Worm (Caenorhabditis elegans) whole organism, L4 larva: ENCODE data around the gene clec-26.
A peak's percentile ranks its signal among the peaks of the same experiment; 100 is the strongest.

Source experiments
- D1046.2 ChIP-seq: fragments of 200-800 bp; sonication (Bioruptor generic); IDR thresholded peaks from 2 replicates; pipeline ENCODE4 v1.3.6; 2022; ENCODE audit warnings: missing genetic modification characterization, missing compliant biosample characterization
- F37D6.2 ChIP-seq: sonication (generic microtip); optimal IDR thresholded peaks from 2 replicates; lab custom pipeline; 2016; ENCODE audit warnings: mild to moderate bottlenecking, missing genetic modification characterization, missing compliant biosample characterization
- F44E2.7 ChIP-seq: fragments of 200-800 bp; sonication (Bioruptor generic); IDR thresholded peaks from 2 replicates; pipeline ENCODE4 v2.1.2; 2022; ENCODE audit warnings: missing genetic modification characterization, missing compliant biosample characterization
- R02D3.7 ChIP-seq: fragments of 150-350 bp; sonication (generic microtip); optimal IDR thresholded peaks from 3 replicates; lab custom pipeline; 2014; ENCODE audit warnings: missing biosample characterization, missing genetic modification characterization
- T26A8.4 ChIP-seq: fragments of 200-800 bp; sonication (Bioruptor generic); IDR thresholded peaks from 2 replicates; pipeline ENCODE4 v1.3.6; 2022; ENCODE audit warnings: missing genetic modification characterization, missing compliant biosample characterization
- Y105C5A.15 ChIP-seq: fragments of 200-800 bp; sonication (Bioruptor generic); IDR thresholded peaks from 2 replicates; pipeline ENCODE4 v1.3.6; 2022; ENCODE audit warnings: missing genetic modification characterization, missing compliant biosample characterization
- aha-1 ChIP-seq: fragments of 150-350 bp; peaks from one replicate; lab custom pipeline; 2014; ENCODE audit warnings: missing biosample characterization, missing genetic modification characterization
- arid-1 ChIP-seq: fragments of 200-800 bp; sonication (Bioruptor generic); conservative IDR thresholded peaks from 2 replicates; pipeline ENCODE4 v1.3.6; 2022; ENCODE audit warnings: missing genetic modification reagents, missing genetic modification characterization, missing compliant biosample characterization
- attf-4 ChIP-seq: sonication (generic microtip); optimal IDR thresholded peaks from 3 replicates; lab custom pipeline; 2017; ENCODE audit warnings: missing biosample characterization, missing genetic modification characterization
- ceh-28 ChIP-seq: fragments of 150-350 bp; optimal IDR thresholded peaks from 2 replicates; lab custom pipeline; 2014; ENCODE audit warnings: missing biosample characterization, missing genetic modification reagents, missing genetic modification characterization
- ceh-32 ChIP-seq: sonication (generic microtip); optimal IDR thresholded peaks from 2 replicates; lab custom pipeline; 2016; ENCODE audit warnings: mild to moderate bottlenecking, missing genetic modification characterization, missing compliant biosample characterization; ENCODE audit not compliant: poor library complexity
- ceh-62 ChIP-seq: sonication (generic microtip); optimal IDR thresholded peaks from 2 replicates; lab custom pipeline; 2017; ENCODE audit warnings: missing biosample characterization, missing genetic modification characterization
- ces-1 ChIP-seq: fragments of 150-350 bp; sonication (generic microtip); optimal IDR thresholded peaks from 4 replicates; lab custom pipeline; 2014; ENCODE audit warnings: missing biosample characterization, missing genetic modification reagents, missing genetic modification characterization
- ctbp-1 ChIP-seq: fragments of 200-800 bp; sonication (Bioruptor generic); IDR thresholded peaks from 2 replicates; pipeline ENCODE4 v1.3.6; 2022; ENCODE audit warnings: missing genetic modification reagents, missing genetic modification characterization, missing compliant biosample characterization
- daf-16 ChIP-seq, 3 experiments: sonication (generic microtip); optimal IDR thresholded peaks; 2 replicates each; lab custom pipeline; 2016 to 2017; ENCODE audit warnings: missing genetic modification characterization in 3 of 3, missing genetic modification reagents in 3 of 3, mild to moderate bottlenecking in 2 of 3, missing compliant biosample characterization in 2 of 3, missing biosample characterization in 1 of 3, moderate library complexity in 1 of 3
- daf-19 ChIP-seq: fragments of 200-800 bp; sonication (Bioruptor generic); conservative IDR thresholded peaks from 2 replicates; pipeline ENCODE4 v1.3.6; 2022; ENCODE audit warnings: missing genetic modification characterization, missing compliant biosample characterization
- dpl-1 ChIP-seq: fragments of 150-350 bp; optimal IDR thresholded peaks from 2 replicates; lab custom pipeline; 2014; ENCODE audit warnings: missing biosample characterization, missing genetic modification reagents, missing genetic modification characterization
- gei-8 ChIP-seq: fragments of 200-800 bp; sonication (Bioruptor generic); optimal IDR thresholded peaks from 2 replicates; lab custom pipeline; 2018; ENCODE audit warnings: mild to moderate bottlenecking, missing genetic modification characterization, missing compliant biosample characterization
- hif-1 ChIP-seq, 2 experiments: sonication (generic microtip); optimal IDR thresholded peaks; 2 replicates each; lab custom pipeline; 2016 to 2017; ENCODE audit warnings: missing compliant biosample characterization in 2 of 2, missing genetic modification characterization in 2 of 2, missing genetic modification reagents in 2 of 2, missing genotype in 2 of 2, mild to moderate bottlenecking in 1 of 2
- hlh-11 ChIP-seq: fragments of 200-800 bp; sonication (Bioruptor generic); optimal IDR thresholded peaks from 2 replicates; lab custom pipeline; 2018; ENCODE audit warnings: mild to moderate bottlenecking, missing genetic modification characterization, missing compliant biosample characterization
- hlh-30 ChIP-seq: sonication (generic microtip); optimal IDR thresholded peaks from 2 replicates; lab custom pipeline; 2017; ENCODE audit warnings: antibody characterized with exemption, mild to moderate bottlenecking, missing genetic modification characterization, missing compliant biosample characterization; ENCODE audit not compliant: insufficient read depth
- hmg-1.1 ChIP-seq: fragments of 200-800 bp; sonication (Bioruptor generic); IDR thresholded peaks from 2 replicates; pipeline ENCODE4 v1.3.6; 2022; ENCODE audit warnings: missing genetic modification reagents, missing genetic modification characterization, missing compliant biosample characterization
- lin-15B ChIP-seq: fragments of 150-350 bp; sonication (generic microtip); optimal IDR thresholded peaks from 3 replicates; lab custom pipeline; 2014; ENCODE audit warnings: missing biosample characterization, missing genetic modification characterization
- lsy-2 ChIP-seq, 2 experiments: fragments of 150-350 bp in 1 of 2; sonication (generic microtip) in 1 of 2; optimal IDR thresholded peaks; 2 replicates each; lab custom pipeline; 2014 to 2017; ENCODE audit warnings: missing biosample characterization in 2 of 2, missing genetic modification characterization in 2 of 2
- mdl-1 ChIP-seq, 2 experiments: fragments of 150-350 bp in 1 of 2; sonication (generic microtip) in 1 of 2; optimal IDR thresholded peaks; 2 replicates each; lab custom pipeline; 2014 to 2017; ENCODE audit warnings: missing biosample characterization in 2 of 2, missing genetic modification characterization in 2 of 2
- mdt-29 ChIP-seq: fragments of 200-800 bp; sonication (Bioruptor generic); IDR thresholded peaks from 2 replicates; pipeline ENCODE4 v1.3.6; 2022; ENCODE audit warnings: missing genetic modification reagents, missing genetic modification characterization, missing compliant biosample characterization
- mes-2 ChIP-seq: sonication (generic microtip); optimal IDR thresholded peaks from 2 replicates; lab custom pipeline; 2016; ENCODE audit warnings: missing genotype, mild to moderate bottlenecking, missing genetic modification characterization, missing compliant biosample characterization; ENCODE audit not compliant: poor library complexity, severe bottlenecking
- mxl-3 ChIP-seq: fragments of 200-800 bp; sonication (Bioruptor generic); optimal IDR thresholded peaks from 2 replicates; lab custom pipeline; 2018; ENCODE audit warnings: mild to moderate bottlenecking, missing genetic modification characterization, missing compliant biosample characterization
- nhr-10 ChIP-seq: fragments of 150-350 bp; optimal IDR thresholded peaks from 2 replicates; lab custom pipeline; 2014; ENCODE audit warnings: missing biosample characterization, missing genetic modification characterization
- nhr-237 ChIP-seq: sonication (generic microtip); optimal IDR thresholded peaks from 2 replicates; lab custom pipeline; 2017; ENCODE audit warnings: missing biosample characterization, missing genetic modification characterization
- nhr-28 ChIP-seq: fragments of 150-350 bp; optimal IDR thresholded peaks from 2 replicates; lab custom pipeline; 2014; ENCODE audit warnings: missing biosample characterization, missing genetic modification characterization
- nhr-48 ChIP-seq: sonication (generic microtip); optimal IDR thresholded peaks from 2 replicates; lab custom pipeline; 2016; ENCODE audit warnings: mild to moderate bottlenecking, missing genetic modification characterization, missing compliant biosample characterization
- nhr-76 ChIP-seq: fragments of 150-350 bp; optimal IDR thresholded peaks from 2 replicates; lab custom pipeline; 2014; ENCODE audit warnings: missing biosample characterization, missing genetic modification characterization
- php-3 ChIP-seq: fragments of 200-800 bp; sonication (Bioruptor generic); IDR thresholded peaks from 2 replicates; pipeline ENCODE4 v1.3.6; 2022; ENCODE audit warnings: missing genetic modification reagents, missing genetic modification characterization, missing compliant biosample characterization
- pqm-1 ChIP-seq: sonication (generic microtip); optimal IDR thresholded peaks from 2 replicates; lab custom pipeline; 2017; ENCODE audit warnings: missing biosample characterization, missing genetic modification characterization
- snpc-1.2 ChIP-seq: fragments of 200-800 bp; sonication (Bioruptor generic); IDR thresholded peaks from 2 replicates; pipeline ENCODE4 v1.3.6; 2022; ENCODE audit warnings: missing genetic modification reagents, missing genetic modification characterization, missing compliant biosample characterization
- snpc-4 ChIP-seq: fragments of 150-350 bp; optimal IDR thresholded peaks from 2 replicates; lab custom pipeline; 2014; ENCODE audit warnings: missing biosample characterization, missing genetic modification characterization
- spr-1 ChIP-seq: sonication (generic microtip); optimal IDR thresholded peaks from 2 replicates; lab custom pipeline; 2016; ENCODE audit warnings: mild to moderate bottlenecking, missing genetic modification characterization, missing compliant biosample characterization
- unc-130 ChIP-seq: sonication (generic microtip); optimal IDR thresholded peaks from 2 replicates; lab custom pipeline; 2016; ENCODE audit warnings: missing genetic modification reagents, missing genetic modification characterization, missing compliant biosample characterization
- unc-62 ChIP-seq, 3 experiments: fragments of 150-350 bp in 1 of 3; sonication (generic microtip); optimal IDR thresholded peaks in 2 of 3; peaks in 1 of 3; 1 replicate in 1 of 3; 2 replicates in 2 of 3; lab custom pipeline; 2014 to 2017; ENCODE audit warnings: missing biosample characterization in 3 of 3, missing genetic modification characterization in 3 of 3, missing genetic modification reagents in 3 of 3, missing genotype in 1 of 3
- zag-1 ChIP-seq: fragments of 150-350 bp; optimal IDR thresholded peaks from 2 replicates; lab custom pipeline; 2014; ENCODE audit warnings: missing biosample characterization, missing genetic modification characterization
- zfp-3 ChIP-seq: fragments of 200-800 bp; sonication (Bioruptor generic); conservative IDR thresholded peaks from 2 replicates; pipeline ENCODE4 v1.3.6; 2022; ENCODE audit warnings: missing genetic modification reagents, missing genetic modification characterization, missing compliant biosample characterization
- zip-11 ChIP-seq: fragments of 200-800 bp; sonication (Bioruptor generic); IDR thresholded peaks from 2 replicates; pipeline ENCODE4 v1.3.6; 2022; ENCODE audit warnings: missing genetic modification characterization, missing compliant biosample characterization
- ztf-7 ChIP-seq: fragments of 150-350 bp; optimal IDR thresholded peaks from 2 replicates; lab custom pipeline; 2014; ENCODE audit warnings: missing biosample characterization, missing genetic modification characterization

clec-26 gene

DNA sequence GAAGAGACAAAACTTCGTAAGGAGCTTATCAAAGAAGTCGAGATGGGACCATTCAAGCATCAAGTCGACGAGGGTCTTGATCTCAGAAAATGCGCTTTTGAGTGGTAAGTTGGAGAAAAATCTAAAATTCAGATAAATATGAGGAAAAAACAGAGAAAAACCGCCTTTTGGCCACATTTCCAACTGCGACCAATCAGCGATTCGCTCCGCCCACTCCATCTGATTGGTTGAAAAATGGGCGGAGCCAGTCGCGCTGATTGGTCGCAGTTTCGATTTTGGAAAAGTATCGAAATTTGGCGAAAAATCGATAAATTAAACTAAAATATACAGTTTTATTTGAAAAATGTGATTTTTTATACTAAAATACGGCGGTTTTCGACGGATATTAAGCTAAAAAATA is 36.6 kb upstream of the clec-26 start:
- TF ChIP-seq dpl-1 (GFP tag; lab: Kevin White, UChicago) (no peak), daf-16 (GFP tag; optimal IDR thresholded peaks at IDR 0.05; lab: Kevin White, UChicago) (no peak), daf-16 (tag; optimal IDR thresholded peaks at IDR 0.05; lab: Kevin White, UChicago) (no peak), hmg-1.1 (GFP tag; lab: Robert Waterston, UW) (no peak), F37D6.2 (no peak), F44E2.7 (GFP tag; lab: Robert Waterston, UW) (no peak), zip-11 (GFP tag; lab: Robert Waterston, UW) (no peak), nhr-237 (tag; lab: Kevin White, UChicago) (no peak), ceh-32 (no peak), zag-1 (tag; lab: Kevin White, UChicago) (no peak), spr-1 (tag; lab: Kevin White, UChicago) (no peak), Y105C5A.15 (no peak), mdt-29 (GFP tag; lab: Robert Waterston, UW) (no peak), D1046.2 (GFP tag; lab: Robert Waterston, UW) (no peak), attf-4 (tag; lab: Kevin White, UChicago) (no peak), snpc-4 (tag; lab: Kevin White, UChicago) (no peak), hlh-11 (tag; lab: Kevin White, UChicago) (no peak)
- TF ChIP-seq, all 104 proteins: peak for 0

DNA sequence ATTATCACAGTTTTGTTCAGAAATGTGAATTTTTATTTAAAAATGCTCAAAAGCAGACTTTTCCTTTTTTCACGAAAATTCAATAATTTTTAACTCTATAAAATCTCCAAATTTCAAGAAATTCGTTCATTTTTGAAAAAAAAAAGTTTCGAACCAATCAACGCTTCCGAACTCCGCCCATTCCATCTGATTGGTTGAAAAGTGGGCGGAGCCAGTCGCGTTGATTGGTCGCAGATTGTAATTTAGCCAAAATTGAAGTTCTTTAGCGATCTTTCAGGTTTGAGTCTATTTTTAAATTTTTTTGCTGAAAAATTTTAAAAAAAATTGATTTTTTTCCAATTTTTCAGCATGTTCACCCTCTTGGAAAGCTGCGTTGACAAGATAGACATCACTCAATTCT is 36.0 kb upstream of the clec-26 start:
- TF ChIP-seq zfp-3 (GFP tag; lab: Robert Waterston, UW) (no peak), nhr-10 (no peak), aha-1 (tag; lab: Kevin White, UChicago) (no peak), nhr-48 (tag; lab: Kevin White, UChicago) (no peak), mes-2 (no peak), R02D3.7 (tag; lab: Kevin White, UChicago) (no peak), ztf-7 (no peak), ces-1 (GFP tag; lab: Kevin White, UChicago) (no peak), daf-19 (GFP tag; lab: Robert Waterston, UW) (no peak), lin-15B (no peak), D1046.2 (GFP tag; lab: Robert Waterston, UW) (no peak), ceh-28 (tag; lab: Kevin White, UChicago) (no peak), snpc-1.2 (no peak), unc-130 (GFP tag; lab: Kevin White, UChicago) (no peak), arid-1 (GFP tag; lab: Robert Waterston, UW) (no peak), hif-1 (tag; optimal IDR thresholded peaks at IDR 0.05; lab: Kevin White, UChicago) (no peak), nhr-76 (tag; lab: Kevin White, UChicago) (no peak)
- TF ChIP-seq, all 104 proteins: peak for 0

DNA sequence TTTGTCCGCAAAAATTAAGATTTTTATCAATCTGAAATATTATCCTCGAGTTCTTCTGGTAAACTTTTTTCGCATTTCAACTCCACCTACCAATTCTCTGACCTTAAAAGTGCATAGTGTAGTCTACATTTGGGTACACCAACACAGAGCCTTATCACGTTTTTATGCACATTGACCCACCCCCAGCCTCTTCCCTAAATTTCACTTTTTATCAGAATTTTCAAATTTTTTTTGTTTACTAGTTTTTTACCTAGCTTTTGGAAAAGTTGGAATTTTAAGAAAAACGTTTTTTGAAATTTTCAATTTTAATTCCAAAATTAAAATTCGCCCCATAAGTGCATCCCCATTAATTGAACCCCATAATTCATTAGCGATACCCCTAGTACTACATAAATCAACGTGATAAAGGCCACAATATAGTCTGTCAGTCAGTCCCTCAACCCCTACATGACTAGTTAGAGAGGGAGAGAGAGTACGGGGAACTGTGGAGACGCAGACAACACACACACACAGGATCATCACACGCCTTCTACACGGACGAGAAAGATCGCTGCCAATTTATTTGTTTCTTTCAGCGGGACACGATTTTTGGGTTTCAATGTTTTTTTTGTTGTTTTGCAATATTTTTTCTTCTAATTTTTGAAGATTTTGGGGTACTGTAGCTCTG is 33.7 kb upstream of the clec-26 start:
- TF ChIP-seq Y105C5A.15 (no peak), daf-16 (GFP tag; optimal IDR thresholded peaks at IDR 0.05; lab: Kevin White, UChicago) (no peak), daf-16 (tag; optimal IDR thresholded peaks at IDR 0.05; lab: Kevin White, UChicago) (peak; percentile 59), hlh-30 (tag; lab: Kevin White, UChicago) (peak; percentile 57), T26A8.4 (no peak), ceh-62 (no peak), hlh-11 (tag; lab: Kevin White, UChicago) (peak; percentile 23), mxl-3 (GFP tag; lab: Kevin White, UChicago) (peak; percentile 41), gei-8 (GFP tag; lab: Kevin White, UChicago) (peak; percentile 31), mdl-1 (tag; optimal IDR thresholded peaks at IDR 0.05; lab: Kevin White, UChicago) (peak in 1 of 2 experiments; percentile 28), unc-62 (GFP tag; optimal IDR thresholded peaks at IDR 0.05 in 1 of 2; lab: Kevin White, UChicago) (peak in 1 of 2 experiments; percentile 90), unc-62 (tag; optimal IDR thresholded peaks at IDR 0.05; lab: Kevin White, UChicago) (no peak), php-3 (GFP tag; lab: Robert Waterston, UW) (no peak), mes-2 (peak; percentile 28), pqm-1 (tag; lab: Kevin White, UChicago) (peak; percentile 32), hif-1 (tag; optimal IDR thresholded peaks at IDR 0.05; lab: Kevin White, UChicago) (no peak), daf-19 (GFP tag; lab: Robert Waterston, UW) (no peak), nhr-28 (tag; lab: Kevin White, UChicago) (peak; percentile 62), ctbp-1 (no peak), lsy-2 (tag; optimal IDR thresholded peaks at IDR 0.05; lab: Kevin White, UChicago) (peak in 1 of 2 experiments; percentile 11), snpc-4 (tag; lab: Kevin White, UChicago) (no peak)
